Worm (Caenorhabditis elegans) whole organism, L1 larva: ENCODE data around the gene M18.3.

ENCODE experiments used
- C04F5.9 ChIP-seq: sonication (generic microtip); optimal IDR thresholded peaks from 2 replicates; lab custom pipeline; 2016; ENCODE audit warnings: missing genetic modification characterization, missing compliant biosample characterization
- C34B4.2 ChIP-seq: sonication (generic microtip); optimal IDR thresholded peaks from 2 replicates; lab custom pipeline; 2017; ENCODE audit warnings: mild to moderate bottlenecking, missing genetic modification characterization, missing compliant biosample characterization
- F16B12.6 ChIP-seq: fragments of 150-350 bp; optimal IDR thresholded peaks from 2 replicates; lab custom pipeline; 2014; ENCODE audit warnings: missing biosample characterization, missing genetic modification characterization
- aha-1 ChIP-seq: fragments of 150-350 bp; optimal IDR thresholded peaks from 2 replicates; lab custom pipeline; 2014; ENCODE audit warnings: missing biosample characterization, missing genetic modification characterization
- alr-1 ChIP-seq: fragments of 200-800 bp; sonication (Bioruptor generic); optimal IDR thresholded peaks from 2 replicates; lab custom pipeline; 2018; ENCODE audit warnings: borderline replicate concordance, mild to moderate bottlenecking, missing genetic modification characterization, missing compliant biosample characterization
- aly-2 ChIP-seq: fragments of 150-350 bp; optimal IDR thresholded peaks from 2 replicates; lab custom pipeline; 2014; ENCODE audit warnings: missing biosample characterization, missing genetic modification characterization
- ceh-63 ChIP-seq: fragments of 200-800 bp; sonication (Bioruptor generic); optimal IDR thresholded peaks from 2 replicates; lab custom pipeline; 2018; ENCODE audit warnings: mild to moderate bottlenecking, missing genetic modification characterization, missing compliant biosample characterization
- ces-1 ChIP-seq: fragments of 150-350 bp; optimal IDR thresholded peaks from 2 replicates; lab custom pipeline; 2014; ENCODE audit warnings: missing biosample characterization, missing genetic modification reagents, missing genetic modification characterization
- dpl-1 ChIP-seq, 3 experiments: fragments of 150-350 bp in 2 of 3; sonication (generic microtip) in 1 of 3; optimal IDR thresholded peaks; 2 replicates each; lab custom pipeline; 2014 to 2017; ENCODE audit warnings: missing biosample characterization in 3 of 3, missing genetic modification characterization in 3 of 3, missing genetic modification reagents in 3 of 3
- dsc-1 ChIP-seq: sonication (generic microtip); optimal IDR thresholded peaks from 2 replicates; lab custom pipeline; 2016; ENCODE audit warnings: mild to moderate bottlenecking, missing genetic modification characterization, missing compliant biosample characterization
- efl-3 ChIP-seq: fragments of 200-800 bp; sonication (Bioruptor generic); optimal IDR thresholded peaks from 2 replicates; lab custom pipeline; 2018; ENCODE audit warnings: mild to moderate bottlenecking, missing genetic modification characterization, missing compliant biosample characterization
- elt-3 ChIP-seq, 6 experiments: fragments of 150-350 bp in 1 of 6; sonication (generic microtip); optimal IDR thresholded peaks; 2 replicates each; lab custom pipeline; 2017 to 2018; ENCODE audit warnings: missing biosample characterization in 6 of 6, missing genetic modification characterization in 6 of 6, inconsistent platforms in 1 of 6
- fkh-4 ChIP-seq: sonication (generic microtip); optimal IDR thresholded peaks from 2 replicates; lab custom pipeline; 2016; ENCODE audit warnings: missing compliant biosample characterization, missing genetic modification characterization, borderline replicate concordance
- fos-1 ChIP-seq: fragments of 150-350 bp; optimal IDR thresholded peaks from 2 replicates; lab custom pipeline; 2014; ENCODE audit warnings: missing biosample characterization, missing genetic modification characterization
- grh-1 ChIP-seq: fragments of 200-800 bp; sonication (Bioruptor generic); IDR thresholded peaks from 2 replicates; pipeline ENCODE4 v1.3.6; 2022; ENCODE audit warnings: missing genetic modification reagents, missing genetic modification characterization, missing compliant biosample characterization
- hpl-2 ChIP-seq: fragments of 150-350 bp; optimal IDR thresholded peaks from 2 replicates; lab custom pipeline; 2014; ENCODE audit warnings: missing biosample characterization, missing genetic modification reagents, missing genetic modification characterization
- isw-1 ChIP-seq: fragments of 200-800 bp; sonication (Bioruptor generic); IDR thresholded peaks from 2 replicates; pipeline ENCODE4 v1.3.6; 2022; ENCODE audit warnings: missing genetic modification characterization, missing compliant biosample characterization
- lin-15B ChIP-seq: fragments of 150-350 bp; sonication (generic microtip); optimal IDR thresholded peaks from 3 replicates; lab custom pipeline; 2014; ENCODE audit warnings: missing biosample characterization, missing genetic modification characterization
- lin-35 ChIP-seq, 2 experiments: fragments of 150-350 bp; optimal IDR thresholded peaks; 2 replicates each; lab custom pipeline; 2014; ENCODE audit warnings: missing biosample characterization in 2 of 2, missing genetic modification characterization in 2 of 2, missing genetic modification reagents in 2 of 2
- lin-39 ChIP-seq: fragments of 150-350 bp; optimal IDR thresholded peaks from 2 replicates; lab custom pipeline; 2014; ENCODE audit warnings: missing biosample characterization, missing genetic modification reagents, missing genetic modification characterization
- mab-9 ChIP-seq: fragments of 200-800 bp; sonication (Bioruptor generic); IDR thresholded peaks from 2 replicates; pipeline ENCODE4 v1.3.6; 2022; ENCODE audit warnings: missing genetic modification reagents, missing genetic modification characterization, missing compliant biosample characterization
- mep-1 ChIP-seq: fragments of 150-350 bp; optimal IDR thresholded peaks from 2 replicates; lab custom pipeline; 2014; ENCODE audit warnings: missing biosample characterization, missing genetic modification characterization
- nhr-19 ChIP-seq: fragments of 200-800 bp; sonication (Bioruptor generic); conservative IDR thresholded peaks from 2 replicates; pipeline ENCODE4 v1.3.6; 2022; ENCODE audit warnings: missing genetic modification characterization, missing compliant biosample characterization
- nhr-28 ChIP-seq: fragments of 150-350 bp; optimal IDR thresholded peaks from 2 replicates; lab custom pipeline; 2014; ENCODE audit warnings: missing biosample characterization, missing genetic modification characterization
- nhr-47 ChIP-seq: sonication (generic microtip); optimal IDR thresholded peaks from 2 replicates; lab custom pipeline; 2016; ENCODE audit warnings: mild to moderate bottlenecking, missing genetic modification characterization, moderate library complexity, missing compliant biosample characterization
- nhr-77 ChIP-seq: fragments of 150-350 bp; optimal IDR thresholded peaks from 2 replicates; lab custom pipeline; 2014; ENCODE audit warnings: missing biosample characterization, missing genetic modification characterization
- nhr-85 ChIP-seq: sonication (generic microtip); peaks from one replicate; lab custom pipeline; 2016; ENCODE audit warnings: missing genetic modification characterization, inconsistent platforms, missing compliant biosample characterization
- nhr-90 ChIP-seq: sonication (generic microtip); optimal IDR thresholded peaks from 2 replicates; lab custom pipeline; 2016; ENCODE audit warnings: mild to moderate bottlenecking, missing genetic modification characterization, missing compliant biosample characterization; ENCODE audit not compliant: poor library complexity
- pag-3 ChIP-seq: sonication (generic microtip); optimal IDR thresholded peaks from 2 replicates; lab custom pipeline; 2017; ENCODE audit warnings: missing genetic modification characterization, mild to moderate bottlenecking, missing compliant biosample characterization, antibody characterized with exemption, borderline replicate concordance; ENCODE audit not compliant: insufficient read depth
- pax-3 ChIP-seq: fragments of 200-800 bp; sonication (Bioruptor generic); optimal IDR thresholded peaks from 2 replicates; lab custom pipeline; 2018; ENCODE audit warnings: mild to moderate bottlenecking, missing genetic modification characterization, moderate library complexity, missing compliant biosample characterization
- rnt-1 ChIP-seq: sonication (generic microtip); optimal IDR thresholded peaks from 2 replicates; lab custom pipeline; 2016; ENCODE audit warnings: mild to moderate bottlenecking, missing genetic modification characterization, moderate library complexity, missing compliant biosample characterization
- skn-1 ChIP-seq: fragments of 150-350 bp; optimal IDR thresholded peaks from 2 replicates; lab custom pipeline; 2014; ENCODE audit warnings: missing biosample characterization, missing genetic modification characterization
- snpc-4 ChIP-seq: fragments of 150-350 bp; optimal IDR thresholded peaks from 2 replicates; lab custom pipeline; 2014; ENCODE audit warnings: missing biosample characterization, missing genetic modification characterization
- snu-23 ChIP-seq: sonication (generic microtip); optimal IDR thresholded peaks from 2 replicates; lab custom pipeline; 2016; ENCODE audit warnings: missing genetic modification characterization, missing compliant biosample characterization
- sox-4 ChIP-seq: sonication (generic microtip); optimal IDR thresholded peaks from 2 replicates; lab custom pipeline; 2016; ENCODE audit warnings: missing genetic modification characterization, missing compliant biosample characterization
- swsn-7 ChIP-seq: sonication (generic microtip); optimal IDR thresholded peaks from 2 replicates; lab custom pipeline; 2016; ENCODE audit warnings: missing genetic modification characterization, missing compliant biosample characterization
- tlp-1 ChIP-seq: fragments of 150-350 bp; optimal IDR thresholded peaks from 2 replicates; lab custom pipeline; 2014; ENCODE audit warnings: missing biosample characterization, missing genetic modification characterization
- unc-30 ChIP-seq: sonication (generic microtip); optimal IDR thresholded peaks from 2 replicates; lab custom pipeline; 2017; ENCODE audit warnings: missing biosample characterization, missing genetic modification characterization
- unc-86 ChIP-seq: sonication (generic microtip); optimal IDR thresholded peaks from 2 replicates; lab custom pipeline; 2016; ENCODE audit warnings: missing genetic modification characterization, missing compliant biosample characterization
- unc-98 ChIP-seq: fragments of 200-800 bp; sonication (Bioruptor generic); IDR thresholded peaks from 2 replicates; pipeline ENCODE4 v1.3.6; 2022; ENCODE audit warnings: missing genetic modification characterization, missing compliant biosample characterization
- zag-1 ChIP-seq: fragments of 150-350 bp; optimal IDR thresholded peaks from 2 replicates; lab custom pipeline; 2014; ENCODE audit warnings: missing biosample characterization, missing genetic modification characterization
- zip-4 ChIP-seq: fragments of 200-800 bp; sonication (Bioruptor generic); optimal IDR thresholded peaks from 2 replicates; lab custom pipeline; 2018; ENCODE audit warnings: mild to moderate bottlenecking, missing genetic modification characterization, moderate library complexity, missing compliant biosample characterization
- ztf-11 ChIP-seq, 2 experiments: sonication (generic microtip); optimal IDR thresholded peaks; 2 replicates each; lab custom pipeline; 2016 to 2017; ENCODE audit warnings: missing genetic modification characterization in 2 of 2, missing biosample characterization in 1 of 2, missing compliant biosample characterization in 1 of 2
- ztf-4 ChIP-seq: fragments of 150-350 bp; optimal IDR thresholded peaks from 2 replicates; lab custom pipeline; 2014; ENCODE audit warnings: missing biosample characterization, missing genetic modification characterization

M18.3 gene

ce11 chrIV:12108984-12109657, 3.5 kb downstream of the M18.3 start:
- TF ChIP-seq unc-98 = no peak
- TF ChIP-seq zag-1 (tag; lab: Kevin White, UChicago) = no peak
- TF ChIP-seq tlp-1 (tag; lab: Kevin White, UChicago) = no peak
- no peak for TF ChIP-seq zip-4 (GFP tag; lab: Kevin White, UChicago)
- TF ChIP-seq nhr-19 (GFP tag; lab: Robert Waterston, UW) = no peak
- no peak for TF ChIP-seq nhr-28 (tag; lab: Kevin White, UChicago)
- no peak for TF ChIP-seq ceh-63 (GFP tag; lab: Kevin White, UChicago)
- TF ChIP-seq ces-1 (GFP tag; lab: Kevin White, UChicago) = no peak
- no peak for TF ChIP-seq ztf-11 (tag; optimal IDR thresholded peaks at IDR 0.05; lab: Kevin White, UChicago)
- no peak for TF ChIP-seq unc-86
- no peak for TF ChIP-seq lin-35 (GFP tag; optimal IDR thresholded peaks at IDR 0.05; lab: Kevin White, UChicago)
- no peak for TF ChIP-seq snu-23 (GFP tag; lab: Kevin White, UChicago)
- no peak for TF ChIP-seq nhr-85 (tag; lab: Kevin White, UChicago)
- TF ChIP-seq C04F5.9 (tag; lab: Kevin White, UChicago) = no peak
- no peak for TF ChIP-seq swsn-7 (tag; lab: Kevin White, UChicago)
- no peak for TF ChIP-seq grh-1 (GFP tag; lab: Robert Waterston, UW)
- TF ChIP-seq aha-1 = no peak
- no peak for TF ChIP-seq nhr-47 (tag; lab: Kevin White, UChicago)
- TF ChIP-seq ztf-4 = no peak

- TF ChIP-seq F16B12.6 (tag; lab: Kevin White, UChicago) (no peak), nhr-19 (GFP tag; lab: Robert Waterston, UW) (no peak), mab-9 (GFP tag; lab: Robert Waterston, UW) (no peak), C04F5.9 (tag; lab: Kevin White, UChicago) (no peak), fos-1 (no peak), isw-1 (GFP tag; lab: Robert Waterston, UW) (no peak), unc-86 (no peak), mep-1 (no peak), unc-30 (tag; lab: Kevin White, UChicago) (no peak), hpl-2 (GFP tag; lab: Kevin White, UChicago) (no peak), sox-4 (no peak), C34B4.2 (no peak)
These were observed 4.1 kb downstream of the M18.3 start for ce11 chrIV:12109743-12110142.

- TF ChIP-seq lin-15B (no peak), alr-1 (tag; lab: Kevin White, UChicago) (no peak), efl-3 (GFP tag; lab: Kevin White, UChicago) (no peak), pax-3 (tag; lab: Kevin White, UChicago) (no peak), unc-86 (no peak), nhr-19 (GFP tag; lab: Robert Waterston, UW) (no peak), tlp-1 (tag; lab: Kevin White, UChicago) (no peak)
- TF ChIP-seq, all 84 proteins: peak for 0
These were observed 4.7 kb downstream of the M18.3 start, which contains the start of gene col-129 for ce11 chrIV:12110339-12110738. Gene col-129 (minus strand): TSS chrIV:12110439.

ce11 chrIV:12111477-12111876, 5.8 kb downstream of the M18.3 start, which contains the start of gene dlc-2:
Gene dlc-2 (minus strand): TSS chrIV:12111577.
- no peak for TF ChIP-seq ztf-11 (tag; optimal IDR thresholded peaks at IDR 0.05; lab: Kevin White, UChicago)

ce11 chrIV:12113056-12113455, 7.4 kb downstream of the M18.3 start:
- peak in 1 of 3 experiments; percentile 5 for TF ChIP-seq dpl-1 (GFP tag; optimal IDR thresholded peaks at IDR 0.05; lab: Kevin White, UChicago)
- TF ChIP-seq grh-1 (GFP tag; lab: Robert Waterston, UW) = no peak
- TF ChIP-seq snpc-4 = no peak
- TF ChIP-seq fos-1 = no peak
- no peak for TF ChIP-seq efl-3 (GFP tag; lab: Kevin White, UChicago)
- no peak for TF ChIP-seq skn-1 (tag; lab: Kevin White, UChicago)
- TF ChIP-seq elt-3 (tag; optimal IDR thresholded peaks at IDR 0.05; lab: Kevin White, UChicago) = no peak
- TF ChIP-seq aly-2 (tag; lab: Kevin White, UChicago) = no peak
- TF ChIP-seq nhr-90 (tag; lab: Kevin White, UChicago) = no peak
- no peak for TF ChIP-seq lin-39 (tag; lab: Kevin White, UChicago)
- TF ChIP-seq pax-3 (tag; lab: Kevin White, UChicago) = no peak
- peak; percentile 93 for TF ChIP-seq pag-3 (tag; lab: Kevin White, UChicago)
- TF ChIP-seq rnt-1 (tag; lab: Kevin White, UChicago) = peak; percentile 65
- TF ChIP-seq alr-1 (tag; lab: Kevin White, UChicago) = no peak
- TF ChIP-seq hpl-2 (GFP tag; lab: Kevin White, UChicago) = no peak
- no peak for TF ChIP-seq ceh-63 (GFP tag; lab: Kevin White, UChicago)
- no peak for TF ChIP-seq nhr-77
- no peak for TF ChIP-seq dsc-1 (tag; lab: Kevin White, UChicago)
- TF ChIP-seq fkh-4 (tag; lab: Kevin White, UChicago) = no peak
